Fruit fly (Drosophila melanogaster) S2 (cell line): ENCODE results near the gene Cyp313a5.

Source experiments
- CG8478 ChIP-seq: fragments of >200 bp; optimal IDR thresholded peaks from 2 replicates; lab custom pipeline; 2018
- CTCF ChIP-seq, 2 experiments: fragments of >200 bp; optimal IDR thresholded peaks; 2 replicates each; lab custom pipeline; 2018

- TF ChIP-seq CTCF (optimal IDR thresholded peaks at IDR 0.05; lab: Kevin White, UChicago) (peak; percentile 44 to 60), CG8478 (lab: Kevin White, UChicago) (no peak)
These were observed 46.4 kb upstream of the Cyp313a5 start for dm6 chr3R:12280729-12281342.
